Fruit fly (Drosophila melanogaster): ENCODE measurements around the gene CG9399.
A peak's percentile ranks its signal among the peaks of the same experiment; 100 is the strongest.

CG9399 gene

DNA sequence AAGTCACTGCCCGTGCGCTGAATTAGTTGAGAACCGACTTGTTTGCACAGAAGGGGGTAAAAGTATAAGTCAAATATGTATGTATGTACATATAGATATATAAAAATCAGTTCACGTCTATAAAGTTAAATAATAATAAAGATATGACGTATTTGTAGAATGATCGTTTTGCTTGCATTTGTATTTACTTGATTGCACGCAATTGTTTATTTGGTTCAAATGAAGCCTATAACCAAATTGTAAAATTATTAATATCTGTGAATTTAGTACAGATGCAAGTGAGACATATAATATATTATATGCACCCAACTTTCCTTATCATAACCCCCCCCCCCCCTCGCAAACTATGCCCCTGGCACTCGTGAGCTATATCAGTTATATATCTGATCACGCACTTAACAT, 26.5 kb upstream of the CG9399 start (continued):
- TF ChIP-seq CG4730 (GFP tag; IDR thresholded peaks at IDR 0.05), result peak; percentile 5; the same call in 1 of the 2 replicates
- peak; percentile 32 for TF ChIP-seq CG3847 (GFP tag; IDR thresholded peaks at IDR 0.05)
- TF ChIP-seq CG10543 (GFP tag; optimal IDR thresholded peaks at IDR 0.05), result peak; percentile 67
- no peak for TF ChIP-seq CG14050 (GFP tag; IDR thresholded peaks at IDR 0.05)
- peak; percentile 61 for TF ChIP-seq PHDP (tag; optimal IDR thresholded peaks at IDR 0.05)
- TF ChIP-seq CG2678 (tag; optimal IDR thresholded peaks at IDR 0.05), result peak; percentile 86
- TF ChIP-seq CG6272 (GFP tag; IDR thresholded peaks at IDR 0.05), result no peak
- no peak for TF ChIP-seq pan (optimal IDR thresholded peaks at IDR 0.05)
- TF ChIP-seq pan (GFP tag; optimal IDR thresholded peaks at IDR 0.05 in 1 of 2, IDR thresholded peaks at IDR 0.05 in 1 of 2), result no peak
- no peak for TF ChIP-seq mld (GFP tag; IDR thresholded peaks at IDR 0.05; ENCODE audit: partially characterized antibody)
- TF ChIP-seq Aef1 (GFP tag; IDR thresholded peaks at IDR 0.05), result peak; percentile 26; the same call in 1 of the 3 replicates
- TF ChIP-seq CG18764 (GFP tag; optimal IDR thresholded peaks at IDR 0.05), result no peak
- peak; percentile 36 for TF ChIP-seq Deaf1 (tag; optimal IDR thresholded peaks at IDR 0.05)
- peak; percentile 28 for TF ChIP-seq CG4328 (GFP tag; optimal IDR thresholded peaks at IDR 0.05)
- peak; percentile 85 for TF ChIP-seq grn (GFP tag; optimal IDR thresholded peaks at IDR 0.05)
- peak; percentile 25 for TF ChIP-seq CG30403 (GFP tag; optimal IDR thresholded peaks at IDR 0.05)
- no peak for TF ChIP-seq CG17912 (GFP tag; optimal IDR thresholded peaks at IDR 0.05)
- TF ChIP-seq CG10431 (GFP tag; optimal IDR thresholded peaks at IDR 0.05), result peak; percentile 29
- TF ChIP-seq Atf6 (GFP tag; IDR thresholded peaks at IDR 0.05), result peak; percentile 40; the same call in 1 of the 2 replicates
- peak; percentile 13 for TF ChIP-seq Nf-YB (GFP tag; optimal IDR thresholded peaks at IDR 0.05)
- TF ChIP-seq en (GFP tag; optimal IDR thresholded peaks at IDR 0.05), result no peak
- no peak for TF ChIP-seq CG9876 (GFP tag; optimal IDR thresholded peaks at IDR 0.05)
- TF ChIP-seq CG7987 (GFP tag; optimal IDR thresholded peaks at IDR 0.05), result peak; percentile 6
- TF ChIP-seq sug (tag; optimal IDR thresholded peaks at IDR 0.05), result peak; percentile 57
- peak; percentile 57 for TF ChIP-seq ranshi (GFP tag; IDR thresholded peaks at IDR 0.05)
- TF ChIP-seq CG11247 (GFP tag; IDR thresholded peaks at IDR 0.05), result no peak
- TF ChIP-seq NFAT (GFP tag; IDR thresholded peaks at IDR 0.05), result peak; percentile 40; the same call in 1 of the 2 replicates
- TF ChIP-seq Ptx1 (GFP tag; IDR thresholded peaks at IDR 0.05), result peak; percentile 13; the same call in 1 of the 2 replicates
- no peak for TF ChIP-seq CG8765 (GFP tag; IDR thresholded peaks at IDR 0.05)
- TF ChIP-seq CG16815 (GFP tag; optimal IDR thresholded peaks at IDR 0.05), result peak; percentile 12
- TF ChIP-seq Med (GFP tag), result peak; percentile 86
- TF ChIP-seq chif (GFP tag; optimal IDR thresholded peaks at IDR 0.05), result no peak
- peak; percentile 33 for TF ChIP-seq CG13296 (GFP tag; optimal IDR thresholded peaks at IDR 0.05)
- peak; percentile 39 for TF ChIP-seq dmrt11E (tag; optimal IDR thresholded peaks at IDR 0.05)
- TF ChIP-seq gsb-n (tag; optimal IDR thresholded peaks at IDR 0.05), result peak; percentile 16
- TF ChIP-seq CG1529 (GFP tag; optimal IDR thresholded peaks at IDR 0.05), result peak; percentile 15
- TF ChIP-seq ttk (GFP tag; IDR thresholded peaks at IDR 0.05), result no peak
- peak; percentile 12 for TF ChIP-seq CG9437 (GFP tag; optimal IDR thresholded peaks at IDR 0.05)
- TF ChIP-seq gem (tag; optimal IDR thresholded peaks at IDR 0.05), result peak; percentile 57
- peak; percentile 80 for TF ChIP-seq CG3281 (GFP tag; optimal IDR thresholded peaks at IDR 0.05)
- peak; percentile 13 for TF ChIP-seq nom (GFP tag; optimal IDR thresholded peaks at IDR 0.05)
- TF ChIP-seq CG34376 (GFP tag; optimal IDR thresholded peaks at IDR 0.05), result peak; percentile 38
- peak; percentile 78 for TF ChIP-seq Meics (GFP tag; optimal IDR thresholded peaks at IDR 0.05)
- peak; percentile 29 for TF ChIP-seq phol (tag; optimal IDR thresholded peaks at IDR 0.05)
- TF ChIP-seq CG10565 (GFP tag; optimal IDR thresholded peaks at IDR 0.05), result no peak
- TF ChIP-seq tio (GFP tag; optimal IDR thresholded peaks at IDR 0.05), result peak; percentile 23
- no peak for TF ChIP-seq Lpt (GFP tag; optimal IDR thresholded peaks at IDR 0.05)
- no peak for TF ChIP-seq Sin3A (optimal IDR thresholded peaks at IDR 0.05)
- peak; percentile 63 for TF ChIP-seq grau (tag; optimal IDR thresholded peaks at IDR 0.05)
- no peak for TF ChIP-seq maf-S (GFP tag; optimal IDR thresholded peaks at IDR 0.05)
- TF ChIP-seq prd (optimal IDR thresholded peaks at IDR 0.05), result no peak
- peak; percentile 53; the same call in 2 of the 3 replicates for TF ChIP-seq prd (GFP tag; IDR thresholded peaks at IDR 0.05)

Measured in whole organism, embryonic.